Fruit fly (Drosophila melanogaster): ENCODE measurements around the gene CG12523.

- no peak for TF ChIP-seq dm (GFP tag; optimal IDR thresholded peaks at IDR 0.05)
- no peak for TF ChIP-seq CG17568 (GFP tag; optimal IDR thresholded peaks at IDR 0.05)
- no peak for TF ChIP-seq Abd-B (GFP tag; optimal IDR thresholded peaks at IDR 0.05)
- no peak for TF ChIP-seq CG6854 (GFP tag; optimal IDR thresholded peaks at IDR 0.05)
- TF ChIP-seq trh (GFP tag; optimal IDR thresholded peaks at IDR 0.05), result no peak
- no peak for TF ChIP-seq Meics (GFP tag; optimal IDR thresholded peaks at IDR 0.05)
Measured at dm6 chr3L:10842830-10843229, 41.8 kb downstream of the CG12523 start.
